Worm (Caenorhabditis elegans) whole organism, young adult: Measurements from ENCODE around the gene bgal-2.
A peak's percentile ranks its signal among the peaks of the same experiment; 100 is the strongest.

Experiments
- B0035.1 ChIP-seq: sonication (generic microtip); optimal IDR thresholded peaks from 2 replicates; lab custom pipeline; 2016; ENCODE audit warnings: missing genetic modification characterization, mild to moderate bottlenecking, missing compliant biosample characterization, missing genotype, missing genetic modification reagents
- B0336.3 ChIP-seq: fragments of 200-800 bp; sonication (Bioruptor generic); IDR thresholded peaks from 2 replicates; pipeline ENCODE4 v1.3.6; 2022; ENCODE audit warnings: missing genetic modification characterization, missing compliant biosample characterization
- C06A6.2 ChIP-seq: fragments of 200-800 bp; sonication (Bioruptor generic); conservative IDR thresholded peaks from 2 replicates; pipeline ENCODE4 v1.3.6; 2022; ENCODE audit warnings: missing genetic modification characterization, missing compliant biosample characterization
- F10E7.11 ChIP-seq: sonication (generic microtip); optimal IDR thresholded peaks from 2 replicates; lab custom pipeline; 2017; ENCODE audit warnings: mild to moderate bottlenecking, missing genetic modification characterization, moderate library complexity, missing compliant biosample characterization
- F22D6.2 ChIP-seq: sonication (generic microtip); optimal IDR thresholded peaks from 2 replicates; lab custom pipeline; 2016; ENCODE audit warnings: mild to moderate bottlenecking, missing genetic modification characterization, missing compliant biosample characterization
- F33H1.4 ChIP-seq: fragments of 200-800 bp; sonication (Bioruptor generic); IDR thresholded peaks from 2 replicates; pipeline ENCODE4 v1.3.6; 2022; ENCODE audit warnings: missing genetic modification reagents, missing genetic modification characterization, missing compliant biosample characterization
- F52B5.7 ChIP-seq: sonication (generic microtip); optimal IDR thresholded peaks from 2 replicates; lab custom pipeline; 2016; ENCODE audit warnings: mild to moderate bottlenecking, missing genetic modification characterization, missing compliant biosample characterization
- F57C9.4 ChIP-seq: sonication (generic microtip); optimal IDR thresholded peaks from 2 replicates; lab custom pipeline; 2017; ENCODE audit warnings: mild to moderate bottlenecking, missing genetic modification characterization, missing compliant biosample characterization
- T07F8.4 ChIP-seq: sonication (generic microtip); optimal IDR thresholded peaks from 2 replicates; lab custom pipeline; 2016; ENCODE audit warnings: mild to moderate bottlenecking, missing genetic modification characterization, moderate library complexity, missing compliant biosample characterization
- Y79H2A.3 ChIP-seq: fragments of 200-800 bp; sonication (Bioruptor generic); conservative IDR thresholded peaks from 2 replicates; pipeline ENCODE4 v1.3.6; 2022; ENCODE audit warnings: missing genetic modification reagents, missing genetic modification characterization, missing compliant biosample characterization
- ama-1 ChIP-seq, 3 experiments: fragments of 150-350 bp in 1 of 3; sonication (generic microtip) in 2 of 3; optimal IDR thresholded peaks; 2 replicates each; lab custom pipeline; 2014 to 2018; ENCODE audit warnings: missing biosample characterization in 2 of 3, missing genetic modification characterization in 2 of 3, missing genetic modification reagents in 2 of 3
- aptf-3 ChIP-seq: fragments of 200-800 bp; sonication (Bioruptor generic); IDR thresholded peaks from 2 replicates; pipeline ENCODE4 v1.3.6; 2022; ENCODE audit warnings: missing genetic modification characterization, missing compliant biosample characterization
- atf-7 ChIP-seq: sonication (generic microtip); optimal IDR thresholded peaks from 2 replicates; lab custom pipeline; 2017; ENCODE audit warnings: mild to moderate bottlenecking, missing genetic modification characterization, missing compliant biosample characterization
- athp-1 ChIP-seq: sonication (generic microtip); optimal IDR thresholded peaks from 2 replicates; lab custom pipeline; 2017; ENCODE audit warnings: mild to moderate bottlenecking, missing genetic modification characterization, missing compliant biosample characterization
- attf-3 ChIP-seq: fragments of 200-800 bp; sonication (Bioruptor generic); conservative IDR thresholded peaks from 2 replicates; pipeline ENCODE4 v1.3.6; 2022; ENCODE audit warnings: missing genetic modification reagents, missing genetic modification characterization, missing compliant biosample characterization
- attf-5 ChIP-seq: fragments of 200-800 bp; sonication (Bioruptor generic); optimal IDR thresholded peaks from 2 replicates; lab custom pipeline; 2018; ENCODE audit warnings: mild to moderate bottlenecking, missing genetic modification characterization, missing compliant biosample characterization
- cebp-1 ChIP-seq, 2 experiments: fragments of 200-800 bp in 1 of 2; sonication (Bioruptor generic) in 1 of 2; sonication (generic microtip) in 1 of 2; IDR thresholded peaks in 1 of 2; optimal IDR thresholded peaks in 1 of 2; 2 replicates each; pipeline versions ENCODE4 v1.3.6 to Lab custom; 2017 to 2022; ENCODE audit warnings: missing compliant biosample characterization in 2 of 2, missing genetic modification characterization in 2 of 2, mild to moderate bottlenecking in 1 of 2, missing genetic modification reagents in 1 of 2, moderate library complexity in 1 of 2
- ceh-27 ChIP-seq: fragments of 200-800 bp; sonication (Bioruptor generic); optimal IDR thresholded peaks from 2 replicates; lab custom pipeline; 2018; ENCODE audit warnings: mild to moderate bottlenecking, missing genetic modification characterization, moderate library complexity, missing compliant biosample characterization
- ceh-40 ChIP-seq: fragments of 200-800 bp; sonication (Bioruptor generic); IDR thresholded peaks from 2 replicates; pipeline ENCODE4 v1.3.6; 2022; ENCODE audit warnings: missing genetic modification characterization, missing compliant biosample characterization
- ceh-79 ChIP-seq: sonication (generic microtip); optimal IDR thresholded peaks from 2 replicates; lab custom pipeline; 2017; ENCODE audit warnings: mild to moderate bottlenecking, missing genetic modification characterization, missing compliant biosample characterization
- ceh-91 ChIP-seq: fragments of 200-800 bp; sonication (Bioruptor generic); IDR thresholded peaks from 2 replicates; pipeline ENCODE4 v1.3.6; 2022; ENCODE audit warnings: missing genetic modification reagents, missing genetic modification characterization, missing compliant biosample characterization
- chd-7 ChIP-seq: sonication (generic microtip); optimal IDR thresholded peaks from 2 replicates; lab custom pipeline; 2016; ENCODE audit warnings: mild to moderate bottlenecking, missing genetic modification characterization, moderate library complexity, missing compliant biosample characterization
- die-1 ChIP-seq: sonication (generic microtip); optimal IDR thresholded peaks from 2 replicates; lab custom pipeline; 2016; ENCODE audit warnings: missing genotype, mild to moderate bottlenecking, missing genetic modification characterization, missing compliant biosample characterization
- dox-1 ChIP-seq: fragments of 200-800 bp; sonication (Bioruptor generic); IDR thresholded peaks from 2 replicates; pipeline ENCODE4 v1.3.6; 2022; ENCODE audit warnings: missing genetic modification reagents, missing genetic modification characterization, missing compliant biosample characterization
- egl-44 ChIP-seq: fragments of 200-800 bp; sonication (Bioruptor generic); IDR thresholded peaks from 2 replicates; pipeline ENCODE4 v1.3.6; 2022; ENCODE audit warnings: missing genetic modification reagents, missing genetic modification characterization, missing compliant biosample characterization
- ets-4 ChIP-seq: fragments of 200-800 bp; sonication (Bioruptor generic); optimal IDR thresholded peaks from 2 replicates; lab custom pipeline; 2018; ENCODE audit warnings: mild to moderate bottlenecking, missing genetic modification characterization, missing compliant biosample characterization
- lag-1 ChIP-seq: fragments of 200-800 bp; sonication (Bioruptor generic); IDR thresholded peaks from 2 replicates; pipeline ENCODE4 v1.3.6; 2022; ENCODE audit warnings: missing genetic modification reagents, missing genetic modification characterization, missing compliant biosample characterization
- lin-26 ChIP-seq: fragments of 200-800 bp; sonication (Bioruptor generic); IDR thresholded peaks from 2 replicates; pipeline ENCODE4 v1.3.6; 2022; ENCODE audit warnings: missing genetic modification reagents, missing genetic modification characterization, missing compliant biosample characterization
- lin-35 ChIP-seq, 3 experiments: fragments of 150-350 bp in 2 of 3; sonication (generic microtip) in 1 of 3; optimal IDR thresholded peaks; 2 replicates each; lab custom pipeline; 2014 to 2018; ENCODE audit warnings: missing biosample characterization in 3 of 3, missing genetic modification characterization in 3 of 3, missing genetic modification reagents in 3 of 3
- lin-40 ChIP-seq: sonication (generic microtip); optimal IDR thresholded peaks from 2 replicates; lab custom pipeline; 2016; ENCODE audit warnings: missing genetic modification characterization, mild to moderate bottlenecking, missing compliant biosample characterization, missing genotype, missing genetic modification reagents
- lin-54 ChIP-seq: fragments of 200-800 bp; sonication (Bioruptor generic); optimal IDR thresholded peaks from 2 replicates; lab custom pipeline; 2018; ENCODE audit warnings: mild to moderate bottlenecking, missing genetic modification characterization, missing compliant biosample characterization
- madf-10 ChIP-seq: sonication (generic microtip); optimal IDR thresholded peaks from 2 replicates; lab custom pipeline; 2016; ENCODE audit warnings: mild to moderate bottlenecking, missing genetic modification characterization, missing compliant biosample characterization
- madf-3 ChIP-seq: fragments of 200-800 bp; sonication (Bioruptor generic); IDR thresholded peaks from 2 replicates; pipeline ENCODE4 v1.3.6; 2022; ENCODE audit warnings: missing genetic modification reagents, missing genetic modification characterization, missing compliant biosample characterization
- mcd-1 ChIP-seq: fragments of 200-800 bp; sonication (Bioruptor generic); IDR thresholded peaks from 2 replicates; pipeline ENCODE4 v1.3.6; 2022; ENCODE audit warnings: missing genetic modification reagents, missing genetic modification characterization, missing compliant biosample characterization
- mel-28 ChIP-seq: sonication (generic microtip); optimal IDR thresholded peaks from 2 replicates; lab custom pipeline; 2016; ENCODE audit warnings: borderline replicate concordance, mild to moderate bottlenecking, missing genetic modification characterization, missing compliant biosample characterization
- mxl-1 ChIP-seq: sonication (generic microtip); optimal IDR thresholded peaks from 2 replicates; lab custom pipeline; 2016; ENCODE audit warnings: missing genetic modification characterization, missing compliant biosample characterization
- nfya-2 ChIP-seq: fragments of 200-800 bp; sonication (Bioruptor generic); IDR thresholded peaks from 2 replicates; pipeline ENCODE4 v1.3.6; 2022; ENCODE audit warnings: missing genetic modification reagents, missing genetic modification characterization, missing compliant biosample characterization
- nhr-120 ChIP-seq: fragments of 200-800 bp; sonication (Bioruptor generic); IDR thresholded peaks from 2 replicates; pipeline ENCODE4 v1.3.6; 2022; ENCODE audit warnings: missing genetic modification characterization, missing compliant biosample characterization
- nhr-179 ChIP-seq: sonication (generic microtip); optimal IDR thresholded peaks from 2 replicates; lab custom pipeline; 2016; ENCODE audit warnings: mild to moderate bottlenecking, missing genetic modification characterization, missing compliant biosample characterization
- nhr-80 ChIP-seq: sonication (generic microtip); optimal IDR thresholded peaks from 2 replicates; lab custom pipeline; 2016; ENCODE audit warnings: missing genetic modification characterization, missing compliant biosample characterization
- nhr-90 ChIP-seq: sonication (generic microtip); optimal IDR thresholded peaks from 2 replicates; lab custom pipeline; 2016; ENCODE audit warnings: missing genotype, mild to moderate bottlenecking, missing genetic modification characterization, missing compliant biosample characterization
- rpc-1 ChIP-seq, 2 experiments: fragments of 150-350 bp in 1 of 2; sonication (generic microtip) in 1 of 2; optimal IDR thresholded peaks; 2 replicates each; lab custom pipeline; 2014 to 2018; ENCODE audit warnings: missing biosample characterization in 1 of 2, missing genetic modification characterization in 1 of 2, missing genetic modification reagents in 1 of 2, missing genotype in 1 of 2
- unc-62 ChIP-seq: fragments of 150-350 bp; optimal IDR thresholded peaks from 2 replicates; lab custom pipeline; 2014; ENCODE audit warnings: missing biosample characterization, missing genetic modification reagents, missing genetic modification characterization
- zfh-2 ChIP-seq: fragments of 200-800 bp; sonication (Bioruptor generic); conservative IDR thresholded peaks from 2 replicates; pipeline ENCODE4 v1.3.6; 2022; ENCODE audit warnings: missing genetic modification reagents, missing genetic modification characterization, missing compliant biosample characterization
- ztf-22 ChIP-seq: fragments of 200-800 bp; sonication (Bioruptor generic); optimal IDR thresholded peaks from 2 replicates; lab custom pipeline; 2018; ENCODE audit warnings: mild to moderate bottlenecking, missing genetic modification characterization, moderate library complexity, missing compliant biosample characterization
- ztf-26 ChIP-seq: sonication (generic microtip); optimal IDR thresholded peaks from 2 replicates; lab custom pipeline; 2017; ENCODE audit warnings: missing genetic modification characterization, missing compliant biosample characterization

The bgal-2 gene

DNA sequence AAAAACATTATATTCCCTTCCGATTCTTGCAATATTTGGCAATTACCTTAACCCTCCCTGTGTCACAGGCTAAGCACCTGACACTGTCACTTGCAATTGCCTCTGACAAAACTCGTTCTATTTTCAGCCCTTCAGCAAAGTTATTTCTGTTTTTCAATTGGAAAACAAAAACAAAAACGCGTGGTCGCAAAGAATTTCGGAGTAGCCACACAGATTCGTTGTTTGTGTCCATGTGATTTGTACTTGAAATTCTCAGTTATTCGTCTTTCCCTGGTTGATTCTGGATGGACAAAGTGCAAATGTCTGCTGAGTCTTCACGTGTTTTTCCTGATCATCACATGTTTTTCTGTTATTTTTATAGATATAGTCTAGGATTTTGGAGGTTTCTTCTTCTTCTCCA is 48.7 kb upstream of the bgal-2 start (continued):
- TF ChIP-seq mcd-1 (no peak), F22D6.2 (no peak)

DNA sequence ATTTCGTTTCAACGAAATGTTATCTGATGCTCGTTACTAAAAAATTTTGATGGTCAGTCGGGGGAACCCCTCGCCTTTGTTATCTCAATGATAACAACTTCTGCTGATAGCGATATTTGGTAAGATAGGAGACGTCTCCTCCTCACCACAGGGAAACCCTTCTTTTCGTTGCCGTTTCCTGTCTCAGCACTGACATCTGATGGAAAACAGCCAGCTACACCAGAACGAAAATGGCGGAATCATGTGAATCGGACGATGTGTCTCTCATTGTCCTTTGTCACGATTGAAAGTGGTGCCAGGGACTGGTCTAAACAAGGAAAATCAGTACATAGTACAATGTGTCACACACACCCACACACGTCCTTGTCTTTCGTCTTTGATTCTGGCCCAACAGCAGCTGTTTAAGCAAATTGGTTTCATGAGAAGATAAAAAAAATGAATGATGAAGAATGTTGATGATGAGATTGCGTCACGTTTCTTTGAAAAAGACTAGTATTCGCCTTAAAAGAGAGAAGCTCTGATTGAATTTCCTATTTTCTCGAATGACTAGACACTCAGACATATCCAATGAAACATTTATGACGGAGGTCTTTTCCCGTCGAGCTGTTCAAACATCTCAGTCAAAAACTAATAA is 47.7 kb upstream of the bgal-2 start:
- no peak for TF ChIP-seq lag-1 (GFP tag; lab: Robert Waterston, UW)
- peak; percentile 64; the same call in 1 of the 2 replicates for TF ChIP-seq lin-26 (GFP tag; lab: Robert Waterston, UW)
- peak; percentile 61 for TF ChIP-seq ceh-27 (GFP tag; lab: Kevin White, UChicago)
- TF ChIP-seq T07F8.4 (tag; lab: Kevin White, UChicago), result no peak
- TF ChIP-seq Y79H2A.3 (GFP tag; lab: Robert Waterston, UW), result no peak
- TF ChIP-seq unc-62 (GFP tag; lab: Kevin White, UChicago), result no peak
- no peak for TF ChIP-seq athp-1 (tag; lab: Kevin White, UChicago)
- peak; percentile 63 for TF ChIP-seq chd-7 (tag; lab: Kevin White, UChicago)
- no peak for TF ChIP-seq ceh-79 (tag; lab: Kevin White, UChicago)
- no peak for TF ChIP-seq lin-35 (GFP tag; optimal IDR thresholded peaks at IDR 0.05; lab: Kevin White, UChicago)
- TF ChIP-seq nhr-120 (GFP tag; lab: Robert Waterston, UW), result no peak
- TF ChIP-seq ztf-26, result peak; percentile 54
- TF ChIP-seq madf-3, result no peak
- peak; percentile 23 for TF ChIP-seq madf-10 (tag; lab: Kevin White, UChicago)
- TF ChIP-seq F10E7.11 (tag; lab: Kevin White, UChicago), result no peak
- no peak for TF ChIP-seq ceh-40 (GFP tag; lab: Robert Waterston, UW)
- no peak for TF ChIP-seq lin-54
- no peak for TF ChIP-seq nfya-2
- TF ChIP-seq zfh-2 (GFP tag; lab: Robert Waterston, UW), result no peak
- TF ChIP-seq F33H1.4 (GFP tag; lab: Robert Waterston, UW), result no peak
- no peak for TF ChIP-seq ceh-91 (GFP tag; lab: Robert Waterston, UW)
- peak; percentile 63 for TF ChIP-seq lin-40 (tag; lab: Kevin White, UChicago)
- TF ChIP-seq egl-44 (GFP tag; lab: Robert Waterston, UW), result no peak
- TF ChIP-seq F52B5.7, result no peak
- no peak for TF ChIP-seq rpc-1 (optimal IDR thresholded peaks at IDR 0.05; lab: Kevin White, UChicago)
- TF ChIP-seq rpc-1 (tag; optimal IDR thresholded peaks at IDR 0.05; lab: Kevin White, UChicago), result no peak
- TF ChIP-seq mxl-1 (tag; lab: Kevin White, UChicago), result no peak
- TF ChIP-seq B0035.1, result no peak
- peak; percentile 78 for TF ChIP-seq atf-7 (tag; lab: Kevin White, UChicago)
- peak; percentile 51 for TF ChIP-seq dox-1 (GFP tag; lab: Robert Waterston, UW)
- no peak for TF ChIP-seq ama-1 (optimal IDR thresholded peaks at IDR 0.05; lab: Kevin White, UChicago)
- TF ChIP-seq ama-1 (GFP tag; optimal IDR thresholded peaks at IDR 0.05; lab: Kevin White, UChicago), result no peak
- peak; percentile 85 for TF ChIP-seq nhr-80
- TF ChIP-seq mel-28 (tag; lab: Kevin White, UChicago), result no peak
- TF ChIP-seq attf-5, result peak; percentile 11
- TF ChIP-seq ztf-22 (GFP tag; lab: Kevin White, UChicago), result peak; percentile 21
- no peak for TF ChIP-seq mcd-1
- 0 out of 2 replicates have a peak, but pooled peaks have one; percentile 21 for TF ChIP-seq C06A6.2
- 0 out of 2 replicates have a peak, but pooled peaks have one; percentile 18 for TF ChIP-seq B0336.3
- TF ChIP-seq cebp-1 (GFP tag; IDR thresholded peaks at IDR 0.05; lab: Robert Waterston, UW), result no peak
- TF ChIP-seq cebp-1 (tag; optimal IDR thresholded peaks at IDR 0.05; lab: Kevin White, UChicago), result peak; percentile 34
- TF ChIP-seq attf-3, result no peak
- no peak for TF ChIP-seq F57C9.4 (tag; lab: Kevin White, UChicago)
- no peak for TF ChIP-seq nhr-90 (tag; lab: Kevin White, UChicago)
- peak; percentile 44 for TF ChIP-seq die-1 (tag; lab: Kevin White, UChicago)
- TF ChIP-seq nhr-179 (tag; lab: Kevin White, UChicago), result no peak
- TF ChIP-seq ets-4 (GFP tag; lab: Kevin White, UChicago), result no peak
- no peak for TF ChIP-seq aptf-3 (GFP tag; lab: Robert Waterston, UW)
